Worm (Caenorhabditis elegans): ENCODE measurements around the gene str-138.

DNA sequence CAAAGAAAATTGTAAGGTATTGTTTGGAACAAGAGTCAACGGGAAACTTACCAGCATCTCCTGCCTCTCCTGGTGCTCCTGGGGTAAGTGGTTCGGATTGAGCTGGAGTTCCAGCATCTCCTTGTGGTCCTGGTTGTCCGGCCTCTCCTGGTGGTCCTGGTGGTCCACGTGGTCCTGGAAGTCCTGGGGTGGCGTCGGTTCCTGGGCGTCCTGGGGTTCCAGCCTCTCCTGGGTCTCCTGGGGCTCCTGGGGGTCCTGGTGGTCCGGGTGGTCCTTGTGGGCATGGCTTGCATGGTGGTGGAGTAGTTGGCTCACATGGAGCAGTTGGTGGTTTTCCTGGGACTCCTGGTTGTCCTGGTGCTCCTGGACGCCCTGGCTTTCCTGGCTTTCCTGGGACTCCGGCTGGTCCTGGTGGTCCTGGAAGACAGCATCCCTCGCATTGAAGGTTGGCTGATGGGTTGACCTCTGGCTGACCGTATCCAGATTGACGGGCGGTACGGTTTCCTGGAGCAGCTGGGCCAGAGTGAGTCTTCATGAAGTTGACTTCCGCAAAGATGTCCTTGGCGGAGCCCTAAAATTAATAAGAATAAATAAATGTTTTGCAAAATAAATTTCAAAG lies 8.3 kb upstream of the str-138 start:
- TF ChIP-seq elt-3 (tag; optimal IDR thresholded peaks at IDR 0.05) (no peak), nhr-76 (tag; optimal IDR thresholded peaks at IDR 0.05) (no peak), ham-2 (GFP tag; optimal IDR thresholded peaks at IDR 0.05) (no peak), blmp-1 (tag; optimal IDR thresholded peaks at IDR 0.05) (no peak), elt-1 (tag; optimal IDR thresholded peaks at IDR 0.05; ENCODE audit: borderline replicate concordance, insufficient read depth) (no peak), lsy-2 (tag; optimal IDR thresholded peaks at IDR 0.05) (no peak), ztf-11 (tag; optimal IDR thresholded peaks at IDR 0.05) (no peak), ceh-83 (GFP tag; optimal IDR thresholded peaks at IDR 0.05) (no peak), lin-13 (tag; optimal IDR thresholded peaks at IDR 0.05) (no peak), pha-4 (tag; optimal IDR thresholded peaks at IDR 0.05) (no peak), ceh-43 (GFP tag; optimal IDR thresholded peaks at IDR 0.05) (no peak), unc-39 (tag; optimal IDR thresholded peaks at IDR 0.05) (no peak)

Measured in whole organism, mixed stage, embryonic.